Worm (Caenorhabditis elegans) whole organism, L4/young adult: ENCODE data around the gene H03G16.5.

ENCODE experiments used
- W03F9.2 ChIP-seq: fragments of 150-350 bp; optimal IDR thresholded peaks from 2 replicates; lab custom pipeline; 2014; ENCODE audit warnings: missing biosample characterization, missing genetic modification characterization
- dao-5 ChIP-seq: sonication (generic microtip); optimal IDR thresholded peaks from 2 replicates; lab custom pipeline; 2016; ENCODE audit warnings: missing genotype, missing genetic modification characterization, moderate library complexity, missing compliant biosample characterization
- him-1 ChIP-seq: sonication (generic microtip); optimal IDR thresholded peaks from 2 replicates; lab custom pipeline; 2016; ENCODE audit warnings: missing genotype, missing genetic modification reagents, missing genetic modification characterization, missing compliant biosample characterization

Gene H03G16.5

ce11 chrX:15050006-15050405 is 6.6 kb downstream of the H03G16.5 start:
- TF ChIP-seq dao-5 (tag; lab: Kevin White, UChicago) (no peak), W03F9.2 (tag; lab: Kevin White, UChicago) (no peak), him-1 (tag; lab: Kevin White, UChicago) (no peak)

DNA sequence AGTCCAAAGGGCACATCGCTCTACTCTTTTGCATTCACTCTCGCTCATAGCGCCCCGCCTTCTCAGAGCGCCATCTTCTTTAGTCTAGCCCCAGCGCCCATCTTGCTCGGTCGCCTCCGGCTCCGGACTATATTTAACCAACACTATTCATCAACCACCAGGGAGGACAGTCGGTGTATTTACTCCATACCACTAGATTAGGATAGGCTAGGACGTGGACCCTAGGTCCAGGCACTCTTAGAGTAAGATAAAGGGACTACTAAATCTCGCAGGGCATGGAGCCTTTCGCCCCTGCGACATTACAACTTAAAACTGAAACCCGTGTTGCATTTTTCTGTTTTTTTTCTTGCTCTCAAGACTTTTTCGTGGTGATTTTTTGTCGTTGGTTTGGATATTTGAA is 9.1 kb downstream of the H03G16.5 start:
- TF ChIP-seq him-1 (tag; lab: Kevin White, UChicago) (no peak), W03F9.2 (tag; lab: Kevin White, UChicago) (no peak), dao-5 (tag; lab: Kevin White, UChicago) (no peak)

ce11 chrX:15045401-15045800 is 11.2 kb downstream of the H03G16.5 start:
- no peak for TF ChIP-seq dao-5 (tag; lab: Kevin White, UChicago)
- no peak for TF ChIP-seq him-1 (tag; lab: Kevin White, UChicago)
- no peak for TF ChIP-seq W03F9.2 (tag; lab: Kevin White, UChicago)

DNA sequence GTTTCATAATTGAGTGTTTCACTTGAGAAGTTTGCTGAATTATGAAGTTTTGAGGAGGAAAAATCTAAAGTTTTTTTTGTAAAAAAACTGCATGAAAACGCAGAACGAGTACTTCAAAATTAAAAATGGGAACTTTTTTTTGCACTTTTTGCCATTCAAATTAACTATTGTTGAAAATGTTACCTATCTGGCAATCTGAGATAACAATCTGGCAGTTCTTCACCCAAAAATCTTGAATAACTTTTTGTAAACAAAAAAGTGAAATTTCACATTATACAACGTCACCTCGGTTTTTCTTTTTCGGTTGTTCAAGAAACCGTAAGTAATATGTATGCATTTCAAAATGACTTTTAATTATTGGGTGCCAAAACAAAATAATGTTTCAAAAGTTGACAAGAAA is 14.1 kb downstream of the H03G16.5 start:
- TF ChIP-seq dao-5 (tag; lab: Kevin White, UChicago) (no peak), him-1 (tag; lab: Kevin White, UChicago) (no peak), W03F9.2 (tag; lab: Kevin White, UChicago) (no peak)

DNA sequence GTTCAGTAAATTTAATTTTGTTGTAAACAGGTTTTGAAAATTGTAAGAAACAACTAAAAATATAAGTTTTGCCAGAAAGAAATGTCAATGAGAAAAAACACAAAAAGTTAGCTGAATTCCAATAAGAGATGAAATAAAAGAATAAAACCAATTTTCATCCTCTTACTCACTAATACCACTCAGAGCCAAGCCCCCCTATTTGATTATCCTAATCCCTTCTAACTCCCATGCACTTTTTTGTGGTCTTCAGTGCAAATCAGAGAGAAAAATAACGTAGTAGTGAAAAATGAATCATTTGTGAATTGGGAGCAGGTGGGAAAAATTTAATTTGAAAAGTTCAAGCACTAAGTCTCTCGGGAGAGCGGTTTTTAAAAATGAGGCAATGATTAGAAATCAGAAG is 15.3 kb downstream of the H03G16.5 start:
- TF ChIP-seq dao-5 (tag; lab: Kevin White, UChicago) = no peak
- TF ChIP-seq him-1 (tag; lab: Kevin White, UChicago) = no peak
- no peak for TF ChIP-seq W03F9.2 (tag; lab: Kevin White, UChicago)

ce11 chrX:15040552-15041080 is 16.0 kb downstream of the H03G16.5 start, which contains the start of gene C18B12.4:
C18B12.4 (minus strand) TSS chrX:15040602.
- TF ChIP-seq him-1 (tag; lab: Kevin White, UChicago) = no peak
- peak; percentile 63 for TF ChIP-seq W03F9.2 (tag; lab: Kevin White, UChicago)
- TF ChIP-seq dao-5 (tag; lab: Kevin White, UChicago) = no peak

DNA sequence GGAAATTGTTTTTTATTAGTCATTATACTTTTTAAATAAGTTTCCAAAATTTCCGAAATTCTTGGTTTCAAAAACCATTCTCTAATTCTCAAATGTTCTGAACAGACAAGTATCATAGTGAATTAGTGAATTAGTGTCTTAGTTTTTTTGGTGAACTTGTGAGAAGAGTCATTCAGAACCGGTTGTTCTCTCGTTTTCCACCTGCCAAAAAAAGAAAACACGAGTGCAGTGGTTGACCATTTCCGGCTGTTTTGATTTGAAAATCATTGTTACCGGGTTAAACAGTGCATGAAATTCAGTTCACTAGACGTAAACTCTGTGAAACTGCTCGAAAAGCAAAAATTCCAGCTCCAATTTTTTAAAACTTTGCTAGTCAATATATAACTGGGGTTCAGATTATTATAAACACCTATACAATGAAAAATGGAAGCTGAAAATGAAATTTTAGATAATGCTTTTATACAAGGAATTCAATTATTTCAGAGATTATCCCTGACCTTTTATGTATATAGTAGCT is 16.9 kb downstream of the H03G16.5 start:
- no peak for TF ChIP-seq dao-5 (tag; lab: Kevin White, UChicago)
- TF ChIP-seq him-1 (tag; lab: Kevin White, UChicago) = no peak
- no peak for TF ChIP-seq W03F9.2 (tag; lab: Kevin White, UChicago)

DNA sequence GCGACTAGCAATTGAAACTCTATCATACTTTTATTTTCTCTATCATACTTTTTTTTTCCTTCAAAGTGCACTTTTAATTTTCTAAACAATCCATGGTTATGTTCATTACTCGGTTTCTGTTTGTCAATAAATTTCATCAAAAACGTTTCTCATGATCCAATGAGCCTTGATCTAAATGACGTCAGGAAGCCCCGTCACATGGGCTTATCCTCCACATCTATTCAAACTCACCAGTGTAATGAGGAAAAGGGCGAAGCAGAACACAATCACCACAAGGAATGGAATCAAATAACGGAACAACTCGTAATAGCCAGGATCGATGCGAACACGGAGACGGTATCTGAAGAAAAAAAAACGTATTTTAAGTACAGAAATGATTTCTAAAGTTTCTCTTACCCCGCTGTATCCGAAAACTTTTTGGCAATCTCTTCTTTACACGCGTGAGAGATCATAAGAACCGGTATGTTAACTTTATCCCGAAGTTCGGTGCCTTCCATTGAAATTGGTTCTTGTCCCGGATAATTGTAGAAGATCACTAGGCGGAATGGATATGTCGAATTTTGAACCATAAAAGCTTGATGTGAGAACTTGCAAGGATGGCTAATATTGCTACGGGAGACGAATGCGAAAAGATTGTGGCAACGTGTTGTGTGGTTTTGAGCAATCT is 17.5 kb downstream of the H03G16.5 start:
- TF ChIP-seq him-1 (tag; lab: Kevin White, UChicago) = no peak
- no peak for TF ChIP-seq dao-5 (tag; lab: Kevin White, UChicago)
- TF ChIP-seq W03F9.2 (tag; lab: Kevin White, UChicago) = no peak

- no peak for TF ChIP-seq him-1 (tag; lab: Kevin White, UChicago)
- no peak for TF ChIP-seq dao-5 (tag; lab: Kevin White, UChicago)
- no peak for TF ChIP-seq W03F9.2 (tag; lab: Kevin White, UChicago)
These were observed 20.4 kb downstream of the H03G16.5 start for ce11 chrX:15036287-15036686.

DNA sequence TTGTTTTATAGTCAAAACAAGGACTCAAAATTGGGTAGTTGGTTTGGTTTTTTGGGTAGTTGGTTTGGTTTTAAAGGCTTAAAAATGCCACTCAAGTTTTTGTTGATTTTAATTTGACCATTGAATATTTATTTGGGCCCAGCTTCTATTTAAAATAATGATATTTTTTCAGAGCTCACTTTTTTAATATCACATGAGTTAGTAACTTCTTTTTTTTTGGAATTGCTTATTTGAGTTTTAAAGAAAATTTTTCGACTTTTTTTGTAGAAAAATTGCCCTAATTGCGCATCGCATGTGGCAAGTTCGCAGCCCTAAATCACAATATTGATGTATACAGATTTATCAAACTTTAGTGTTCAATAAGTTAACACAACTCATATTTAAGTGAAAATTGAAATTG is 20.9 kb downstream of the H03G16.5 start:
- no peak for TF ChIP-seq him-1 (tag; lab: Kevin White, UChicago)
- TF ChIP-seq W03F9.2 (tag; lab: Kevin White, UChicago) = no peak
- TF ChIP-seq dao-5 (tag; lab: Kevin White, UChicago) = no peak

DNA sequence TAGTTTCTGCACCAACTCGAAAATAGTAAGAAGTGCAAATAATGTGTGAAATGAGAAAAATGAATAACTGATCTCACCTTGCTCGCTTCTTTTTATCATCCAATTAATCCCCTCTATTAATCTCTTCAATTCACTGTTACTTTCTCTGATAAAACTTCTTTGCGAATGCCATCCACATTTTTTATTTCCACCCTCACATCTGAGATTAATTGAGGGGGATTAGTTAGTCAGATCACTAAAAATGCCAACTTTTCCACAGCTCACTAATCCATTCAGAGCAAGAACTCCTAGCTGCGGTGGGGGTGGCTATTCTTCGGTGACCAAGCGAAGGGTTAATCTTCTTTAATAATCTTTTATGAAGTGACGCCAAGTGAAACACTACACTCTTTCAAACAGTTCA is 21.9 kb downstream of the H03G16.5 start, which contains the start of gene dsc-1:
Gene dsc-1, minus strand, starts transcription at position 46 of the 400 bp plus-strand sequence.
- TF ChIP-seq W03F9.2 (tag; lab: Kevin White, UChicago) = no peak
- TF ChIP-seq dao-5 (tag; lab: Kevin White, UChicago) = no peak
- TF ChIP-seq him-1 (tag; lab: Kevin White, UChicago) = no peak

ce11 chrX:15027997-15028396 is 28.6 kb downstream of the H03G16.5 start:
- TF ChIP-seq W03F9.2 (tag; lab: Kevin White, UChicago) (no peak), dao-5 (tag; lab: Kevin White, UChicago) (no peak), him-1 (tag; lab: Kevin White, UChicago) (no peak)

DNA sequence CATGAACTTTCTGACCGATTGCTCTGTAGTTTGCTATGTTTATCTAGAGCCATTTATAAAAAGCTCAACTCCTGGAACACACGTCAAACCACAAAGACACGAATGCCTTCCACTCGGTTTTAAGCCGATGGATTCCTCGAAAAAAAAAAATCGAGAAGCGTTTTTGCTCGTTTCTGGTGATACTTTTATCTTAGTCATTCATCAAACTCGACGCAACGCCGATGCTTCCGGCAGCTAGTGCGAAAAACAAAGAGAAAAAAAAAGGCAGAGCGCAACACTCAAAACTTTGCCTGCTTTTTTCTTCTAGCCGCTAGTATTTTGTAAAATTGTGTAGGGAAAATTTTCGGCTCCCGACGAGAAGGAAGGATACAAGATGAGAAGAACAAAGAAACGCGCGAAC is 29.1 kb downstream of the H03G16.5 start:
- TF ChIP-seq dao-5 (tag; lab: Kevin White, UChicago) = no peak

ce11 chrX:15026008-15026407 is 30.6 kb downstream of the H03G16.5 start, which contains the start of gene seb-3:
seb-3 (plus strand) TSS chrX:15026308.
- TF ChIP-seq him-1 (tag; lab: Kevin White, UChicago) (no peak), dao-5 (tag; lab: Kevin White, UChicago) (no peak), W03F9.2 (tag; lab: Kevin White, UChicago) (no peak)
